Worm (Caenorhabditis elegans) whole organism, L2 larva: ENCODE data around the gene srx-44.

Source experiments
- dmd-4 ChIP-seq: sonication (generic microtip); optimal IDR thresholded peaks from 2 replicates; lab custom pipeline; 2017; ENCODE audit warnings: missing biosample characterization, missing genetic modification characterization
- lsy-2 ChIP-seq, 2 experiments: fragments of 150-350 bp in 1 of 2; sonication (generic microtip) in 1 of 2; optimal IDR thresholded peaks; 2 replicates each; lab custom pipeline; 2014 to 2017; ENCODE audit warnings: missing biosample characterization in 2 of 2, missing genetic modification characterization in 2 of 2
- nhr-23 ChIP-seq: fragments of 150-350 bp; optimal IDR thresholded peaks from 2 replicates; lab custom pipeline; 2014; ENCODE audit warnings: missing biosample characterization, missing genetic modification reagents, missing genetic modification characterization
- snpc-4 ChIP-seq: fragments of 150-350 bp; optimal IDR thresholded peaks from 2 replicates; lab custom pipeline; 2014; ENCODE audit warnings: missing biosample characterization, missing genetic modification characterization

- TF ChIP-seq lsy-2 (tag; optimal IDR thresholded peaks at IDR 0.05; lab: Kevin White, UChicago) (no peak), nhr-23 (no peak), dmd-4 (no peak), snpc-4 (no peak)
These were observed 34.9 kb downstream of the srx-44 start, which contains the start of gene F14H3.4 for ce11 chrV:16055031-16055430.
